Worm (Caenorhabditis elegans): ENCODE measurements around the gene mrpl-21.

ce11 chrIII:4244285-4244684, 924 bp upstream of the mrpl-21 start, which contains the start of gene zhit-2:
- no peak for TF ChIP-seq pes-1 (GFP tag; IDR thresholded peaks at IDR 0.05)
- no peak for TF ChIP-seq ama-1 (optimal IDR thresholded peaks at IDR 0.05)
- TF ChIP-seq hmg-4 (GFP tag; optimal IDR thresholded peaks at IDR 0.05), result no peak

Measured in whole organism, early embryonic.